Worm (Caenorhabditis elegans) whole organism, midembryonic: ENCODE measurements around the gene F26G1.3.

Experiments used
- T22C8.4 ChIP-seq: fragments of 200-800 bp; sonication (Bioruptor generic); IDR thresholded peaks from 2 replicates; pipeline ENCODE4 v1.3.6; 2022; ENCODE audit warnings: missing genetic modification characterization, missing compliant biosample characterization
- cog-1 ChIP-seq: sonication (generic microtip); optimal IDR thresholded peaks from 2 replicates; lab custom pipeline; 2016; ENCODE audit warnings: missing genetic modification characterization, missing compliant biosample characterization
- flt-1 ChIP-seq: fragments of 200-800 bp; sonication (Bioruptor generic); IDR thresholded peaks from 2 replicates; pipeline ENCODE4 v1.3.6; 2022; ENCODE audit warnings: missing genetic modification characterization, missing compliant biosample characterization
- klf-2 ChIP-seq: fragments of 200-800 bp; sonication (Bioruptor generic); conservative IDR thresholded peaks from 2 replicates; pipeline ENCODE4 v1.3.6; 2022; ENCODE audit warnings: missing genetic modification reagents, missing genetic modification characterization, missing compliant biosample characterization
- med-1 ChIP-seq: sonication (generic microtip); optimal IDR thresholded peaks from 2 replicates; lab custom pipeline; 2017; ENCODE audit warnings: missing genetic modification characterization, mild to moderate bottlenecking, missing compliant biosample characterization, antibody characterized with exemption, missing genetic modification reagents; ENCODE audit not compliant: insufficient read depth
- ref-1 ChIP-seq: fragments of 200-800 bp; sonication (Bioruptor generic); conservative IDR thresholded peaks from 2 replicates; pipeline ENCODE4 v1.3.6; 2022; ENCODE audit warnings: missing genetic modification reagents, missing genetic modification characterization, missing compliant biosample characterization
- tab-1 ChIP-seq: fragments of 200-800 bp; sonication (Bioruptor generic); IDR thresholded peaks from 2 replicates; pipeline ENCODE4 v1.3.6; 2022; ENCODE audit warnings: missing genetic modification characterization, missing compliant biosample characterization
- ztf-23 ChIP-seq: fragments of 200-800 bp; sonication (Bioruptor generic); IDR thresholded peaks from 2 replicates; pipeline ENCODE4 v1.3.6; 2022; ENCODE audit warnings: missing genetic modification reagents, missing genetic modification characterization, missing compliant biosample characterization
- ztf-29 ChIP-seq: fragments of 200-800 bp; sonication (Bioruptor generic); IDR thresholded peaks from 2 replicates; pipeline ENCODE4 v1.3.6; 2022; ENCODE audit warnings: missing genetic modification reagents, missing genetic modification characterization, missing compliant biosample characterization

- TF ChIP-seq cog-1 (no peak), flt-1 (GFP tag; lab: Robert Waterston, UW) (no peak), klf-2 (no peak), ztf-23 (no peak), tab-1 (GFP tag; lab: Robert Waterston, UW) (no peak), T22C8.4 (GFP tag; lab: Robert Waterston, UW) (no peak), ref-1 (GFP tag; lab: Robert Waterston, UW) (no peak), ztf-29 (no peak), med-1 (no peak)
Measured at ce11 chrII:4710120-4710519, 48.4 kb upstream of the F26G1.3 start, which contains the start of gene tag-151.
